Worm (Caenorhabditis elegans) whole organism, young adult: ENCODE data around the gene dhs-12.
A peak's percentile ranks its signal among the peaks of the same experiment; 100 is the strongest.

Experiments used
- B0035.1 ChIP-seq: sonication (generic microtip); optimal IDR thresholded peaks from 2 replicates; lab custom pipeline; 2016; ENCODE audit warnings: missing genetic modification characterization, mild to moderate bottlenecking, missing compliant biosample characterization, missing genotype, missing genetic modification reagents
- D2030.7 ChIP-seq: fragments of 200-800 bp; sonication (Bioruptor generic); IDR thresholded peaks from 2 replicates; pipeline ENCODE4 v1.3.6; 2022; ENCODE audit warnings: missing genetic modification reagents, missing genetic modification characterization, missing compliant biosample characterization
- F23B12.7 ChIP-seq: sonication (generic microtip); optimal IDR thresholded peaks from 2 replicates; lab custom pipeline; 2017; ENCODE audit warnings: missing genetic modification characterization, mild to moderate bottlenecking, missing compliant biosample characterization, antibody characterized with exemption, moderate library complexity; ENCODE audit not compliant: insufficient read depth
- F33H1.4 ChIP-seq: fragments of 200-800 bp; sonication (Bioruptor generic); IDR thresholded peaks from 2 replicates; pipeline ENCODE4 v1.3.6; 2022; ENCODE audit warnings: missing genetic modification reagents, missing genetic modification characterization, missing compliant biosample characterization
- F39B2.1 ChIP-seq: fragments of 200-800 bp; sonication (Bioruptor generic); IDR thresholded peaks from 2 replicates; pipeline ENCODE4 v1.3.6; 2022; ENCODE audit warnings: missing genetic modification reagents, missing genetic modification characterization, missing compliant biosample characterization
- F49E8.2 ChIP-seq: sonication (generic microtip); optimal IDR thresholded peaks from 3 replicates; lab custom pipeline; 2017; ENCODE audit warnings: missing genetic modification characterization, mild to moderate bottlenecking, missing compliant biosample characterization, antibody characterized with exemption, moderate library complexity; ENCODE audit not compliant: insufficient read depth
- F57C9.4 ChIP-seq: sonication (generic microtip); optimal IDR thresholded peaks from 2 replicates; lab custom pipeline; 2017; ENCODE audit warnings: mild to moderate bottlenecking, missing genetic modification characterization, missing compliant biosample characterization
- Y95B8A.8 ChIP-seq: fragments of 200-800 bp; sonication (Bioruptor generic); IDR thresholded peaks from 2 replicates; pipeline ENCODE4 v1.3.6; 2022; ENCODE audit warnings: missing genetic modification reagents, missing genetic modification characterization, missing compliant biosample characterization
- ZK185.1 ChIP-seq: sonication (generic microtip); optimal IDR thresholded peaks from 2 replicates; lab custom pipeline; 2016; ENCODE audit warnings: mild to moderate bottlenecking, missing genetic modification characterization, missing compliant biosample characterization; ENCODE audit not compliant: poor library complexity, severe bottlenecking
- aptf-2 ChIP-seq: fragments of 200-800 bp; sonication (Bioruptor generic); conservative IDR thresholded peaks from 2 replicates; pipeline ENCODE4 v1.3.6; 2022; ENCODE audit warnings: missing genetic modification reagents, missing genetic modification characterization, missing compliant biosample characterization
- attf-5 ChIP-seq: fragments of 200-800 bp; sonication (Bioruptor generic); optimal IDR thresholded peaks from 2 replicates; lab custom pipeline; 2018; ENCODE audit warnings: mild to moderate bottlenecking, missing genetic modification characterization, missing compliant biosample characterization
- ceh-91 ChIP-seq: fragments of 200-800 bp; sonication (Bioruptor generic); IDR thresholded peaks from 2 replicates; pipeline ENCODE4 v1.3.6; 2022; ENCODE audit warnings: missing genetic modification reagents, missing genetic modification characterization, missing compliant biosample characterization
- dox-1 ChIP-seq: fragments of 200-800 bp; sonication (Bioruptor generic); IDR thresholded peaks from 2 replicates; pipeline ENCODE4 v1.3.6; 2022; ENCODE audit warnings: missing genetic modification reagents, missing genetic modification characterization, missing compliant biosample characterization
- dpl-1 ChIP-seq: fragments of 150-350 bp; optimal IDR thresholded peaks from 2 replicates; lab custom pipeline; 2014; ENCODE audit warnings: missing biosample characterization, missing genetic modification reagents, missing genetic modification characterization
- him-1 ChIP-seq: sonication (generic microtip); optimal IDR thresholded peaks from 2 replicates; lab custom pipeline; 2016; ENCODE audit warnings: missing genotype, missing genetic modification reagents, missing genetic modification characterization, missing compliant biosample characterization
- hlh-12 ChIP-seq: sonication (generic microtip); optimal IDR thresholded peaks from 2 replicates; lab custom pipeline; 2016; ENCODE audit warnings: missing genetic modification characterization, missing compliant biosample characterization
- hlh-26 ChIP-seq: fragments of 200-800 bp; sonication (Bioruptor generic); conservative IDR thresholded peaks from 2 replicates; pipeline ENCODE4 v1.3.6; 2022; ENCODE audit warnings: missing genetic modification reagents, missing genetic modification characterization, missing compliant biosample characterization
- hmg-1.2 ChIP-seq: fragments of 200-800 bp; sonication (Bioruptor generic); IDR thresholded peaks from 2 replicates; pipeline ENCODE4 v1.3.6; 2022; ENCODE audit warnings: missing genetic modification reagents, missing genetic modification characterization, missing compliant biosample characterization
- lin-54 ChIP-seq: fragments of 200-800 bp; sonication (Bioruptor generic); optimal IDR thresholded peaks from 2 replicates; lab custom pipeline; 2018; ENCODE audit warnings: mild to moderate bottlenecking, missing genetic modification characterization, missing compliant biosample characterization
- lsl-1 ChIP-seq: fragments of 200-800 bp; sonication (Bioruptor generic); optimal IDR thresholded peaks from 2 replicates; lab custom pipeline; 2018; ENCODE audit warnings: mild to moderate bottlenecking, missing genetic modification characterization, moderate library complexity, missing compliant biosample characterization
- madf-6 ChIP-seq: fragments of 200-800 bp; sonication (Bioruptor generic); IDR thresholded peaks from 2 replicates; pipeline ENCODE4 v1.3.6; 2022; ENCODE audit warnings: missing genetic modification reagents, missing genetic modification characterization, missing compliant biosample characterization
- madf-8 ChIP-seq: fragments of 200-800 bp; sonication (Bioruptor generic); conservative IDR thresholded peaks from 2 replicates; pipeline ENCODE4 v1.3.6; 2022; ENCODE audit warnings: missing genetic modification reagents, missing genetic modification characterization, missing compliant biosample characterization
- nfya-1 ChIP-seq: sonication (generic microtip); optimal IDR thresholded peaks from 2 replicates; lab custom pipeline; 2017; ENCODE audit warnings: antibody characterized with exemption, missing compliant biosample characterization, missing genetic modification characterization, borderline replicate concordance; ENCODE audit not compliant: insufficient read depth
- nfyb-1 ChIP-seq: fragments of 200-800 bp; sonication (Bioruptor generic); IDR thresholded peaks from 2 replicates; pipeline ENCODE4 v1.3.6; 2022; ENCODE audit warnings: missing genetic modification reagents, missing genetic modification characterization, missing compliant biosample characterization
- nhr-90 ChIP-seq: sonication (generic microtip); optimal IDR thresholded peaks from 2 replicates; lab custom pipeline; 2016; ENCODE audit warnings: missing genotype, mild to moderate bottlenecking, missing genetic modification characterization, missing compliant biosample characterization
- pbrm-1 ChIP-seq: fragments of 200-800 bp; sonication (Bioruptor generic); IDR thresholded peaks from 2 replicates; pipeline ENCODE4 v1.3.6; 2022; ENCODE audit warnings: missing genetic modification reagents, missing genetic modification characterization, missing compliant biosample characterization
- rpc-1 ChIP-seq, 2 experiments: fragments of 150-350 bp in 1 of 2; sonication (generic microtip) in 1 of 2; optimal IDR thresholded peaks; 2 replicates each; lab custom pipeline; 2014 to 2018; ENCODE audit warnings: missing biosample characterization in 1 of 2, missing genetic modification characterization in 1 of 2, missing genetic modification reagents in 1 of 2, missing genotype in 1 of 2
- sdz-38 ChIP-seq: sonication (generic microtip); optimal IDR thresholded peaks from 2 replicates; lab custom pipeline; 2016; ENCODE audit warnings: missing genotype, missing genetic modification characterization, missing compliant biosample characterization
- snpc-1.3 ChIP-seq: sonication (generic microtip); optimal IDR thresholded peaks from 2 replicates; lab custom pipeline; 2017; ENCODE audit warnings: missing genetic modification characterization, mild to moderate bottlenecking, missing compliant biosample characterization, antibody characterized with exemption, moderate library complexity, missing genotype, missing genetic modification reagents; ENCODE audit not compliant: insufficient read depth
- snpc-3.4 ChIP-seq: sonication (generic microtip); optimal IDR thresholded peaks from 2 replicates; lab custom pipeline; 2017; ENCODE audit warnings: missing genetic modification characterization, mild to moderate bottlenecking, missing compliant biosample characterization, antibody characterized with exemption, moderate library complexity, missing genotype, missing genetic modification reagents
- snpc-4 ChIP-seq, 5 experiments: fragments of 150-350 bp in 1 of 5; sonication (generic microtip) in 4 of 5; optimal IDR thresholded peaks; 2 replicates each; lab custom pipeline; 2014 to 2018; ENCODE audit warnings: missing genetic modification characterization in 5 of 5, missing biosample characterization in 3 of 5, antibody characterized with exemption in 2 of 5, mild to moderate bottlenecking in 2 of 5, missing compliant biosample characterization in 2 of 5, missing genotype in 2 of 5, moderate library complexity in 2 of 5, missing genetic modification reagents in 1 of 5
- tbp1 ChIP-seq: fragments of 200-800 bp; sonication (Bioruptor generic); optimal IDR thresholded peaks from 2 replicates; lab custom pipeline; 2018; ENCODE audit warnings: mild to moderate bottlenecking, missing genetic modification characterization, missing compliant biosample characterization
- unc-130 ChIP-seq: sonication (generic microtip); optimal IDR thresholded peaks from 2 replicates; lab custom pipeline; 2016; ENCODE audit warnings: missing genetic modification reagents, missing genetic modification characterization, missing compliant biosample characterization
- xnd-1 ChIP-seq: sonication (generic microtip); optimal IDR thresholded peaks from 2 replicates; lab custom pipeline; 2016; ENCODE audit warnings: missing genotype, missing genetic modification reagents, missing genetic modification characterization, missing compliant biosample characterization
- zfh-2 ChIP-seq: fragments of 200-800 bp; sonication (Bioruptor generic); conservative IDR thresholded peaks from 2 replicates; pipeline ENCODE4 v1.3.6; 2022; ENCODE audit warnings: missing genetic modification reagents, missing genetic modification characterization, missing compliant biosample characterization

Gene dhs-12

ce11 chrIV:10155475-10155874, 13.2 kb downstream of the dhs-12 start, which contains the start of gene ttr-54:
Gene ttr-54 (plus strand): TSS chrIV:10155775.
- TF ChIP-seq madf-6 (GFP tag; lab: Robert Waterston, UW) (peak; percentile 48; the same call in 1 of the 2 replicates), nfyb-1 (GFP tag; lab: Robert Waterston, UW) (no peak)

DNA sequence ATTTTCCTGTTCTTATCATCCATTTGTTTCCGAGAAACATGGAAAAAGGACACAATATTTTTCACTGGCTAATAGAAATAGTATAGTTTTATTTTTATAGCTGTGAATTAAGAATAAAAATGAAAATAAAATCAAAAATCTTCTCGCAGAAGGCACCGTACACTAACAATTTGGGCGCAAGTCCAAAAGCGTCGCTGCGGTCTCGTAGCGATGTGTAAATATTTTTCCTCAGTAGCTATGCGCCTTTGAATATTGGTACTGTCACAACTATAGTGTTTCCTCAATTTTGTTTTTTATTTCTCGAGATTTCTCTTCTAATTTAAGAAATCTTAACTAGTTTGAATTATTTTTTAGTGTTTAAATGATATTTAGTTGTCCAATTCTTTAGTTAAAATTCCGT, 14.8 kb downstream of the dhs-12 start:
- no peak for TF ChIP-seq sdz-38 (tag; lab: Kevin White, UChicago)
- TF ChIP-seq lsl-1 (GFP tag; lab: Kevin White, UChicago) = peak; percentile 95
- no peak for TF ChIP-seq rpc-1 (optimal IDR thresholded peaks at IDR 0.05; lab: Kevin White, UChicago)
- TF ChIP-seq rpc-1 (tag; optimal IDR thresholded peaks at IDR 0.05; lab: Kevin White, UChicago) = no peak
- TF ChIP-seq ceh-91 (GFP tag; lab: Robert Waterston, UW) = 0 out of 2 replicates have a peak, but pooled peaks have one; percentile 33
- TF ChIP-seq attf-5 = no peak
- TF ChIP-seq F33H1.4 (GFP tag; lab: Robert Waterston, UW) = peak; percentile 90
- no peak for TF ChIP-seq unc-130 (GFP tag; lab: Kevin White, UChicago)
- peak; percentile 80 for TF ChIP-seq xnd-1
- TF ChIP-seq dpl-1 (GFP tag; lab: Kevin White, UChicago) = no peak
- TF ChIP-seq F49E8.2 (tag; lab: Kevin White, UChicago) = peak; percentile 31
- TF ChIP-seq F39B2.1 (GFP tag; lab: Robert Waterston, UW) = no peak
- no peak for TF ChIP-seq F23B12.7 (tag; lab: Kevin White, UChicago)
- TF ChIP-seq dox-1 (GFP tag; lab: Robert Waterston, UW) = 0 out of 2 replicates have a peak, but pooled peaks have one; percentile 30
- no peak for TF ChIP-seq nfya-1 (tag; lab: Kevin White, UChicago)
- no peak for TF ChIP-seq snpc-4 (GFP tag; optimal IDR thresholded peaks at IDR 0.05; lab: Kevin White, UChicago)
- peak in 1 of 4 experiments; percentile 24 for TF ChIP-seq snpc-4 (tag; optimal IDR thresholded peaks at IDR 0.05; lab: Kevin White, UChicago)
- no peak for TF ChIP-seq ZK185.1 (tag; lab: Kevin White, UChicago)
- TF ChIP-seq him-1 = peak; percentile 22
- TF ChIP-seq D2030.7 (GFP tag; lab: Robert Waterston, UW) = peak; percentile 51
- TF ChIP-seq lin-54 (GFP tag; lab: Kevin White, UChicago) = peak; percentile 10
- TF ChIP-seq tbp1 = no peak
- no peak for TF ChIP-seq nhr-90
- TF ChIP-seq zfh-2 = no peak
- TF ChIP-seq B0035.1 (tag; lab: Kevin White, UChicago) = no peak
- TF ChIP-seq hmg-1.2 (GFP tag; lab: Robert Waterston, UW) = no peak
- TF ChIP-seq hlh-12 (tag; lab: Kevin White, UChicago) = no peak
- TF ChIP-seq F57C9.4 (tag; lab: Kevin White, UChicago) = no peak
- peak; percentile 42; the same call in 1 of the 2 replicates for TF ChIP-seq pbrm-1 (GFP tag; lab: Robert Waterston, UW)
- TF ChIP-seq madf-6 (GFP tag; lab: Robert Waterston, UW) = peak; percentile 90
- TF ChIP-seq snpc-1.3 (tag; lab: Kevin White, UChicago) = peak; percentile 6
- TF ChIP-seq madf-8 (GFP tag; lab: Robert Waterston, UW) = peak; percentile 78
- no peak for TF ChIP-seq Y95B8A.8 (GFP tag; lab: Robert Waterston, UW)
- TF ChIP-seq aptf-2 = no peak
- no peak for TF ChIP-seq hlh-26 (GFP tag; lab: Robert Waterston, UW)
- no peak for TF ChIP-seq snpc-3.4 (tag; lab: Kevin White, UChicago)
